Fruit fly (Drosophila melanogaster) whole organism, adult: ENCODE data around the gene CG13643.

ENCODE experiments used
- CG11617 ChIP-seq: fragments of 200-800 bp; sonication (Bioruptor generic); optimal IDR thresholded peaks from 2 replicates; lab custom pipeline; 2017; ENCODE audit warnings: mild to moderate bottlenecking, missing biosample characterization, missing genetic modification reagents, missing genetic modification characterization
- CG12768 ChIP-seq: fragments of 200-800 bp; sonication (Bioruptor generic); optimal IDR thresholded peaks from 2 replicates; lab custom pipeline; 2017; ENCODE audit warnings: missing biosample characterization, missing genetic modification characterization, mild to moderate bottlenecking, moderate library complexity, missing genetic modification reagents
- CG14711 ChIP-seq: fragments of 200-800 bp; sonication (Bioruptor generic); optimal IDR thresholded peaks from 2 replicates; lab custom pipeline; 2018; ENCODE audit warnings: missing biosample characterization, mild to moderate bottlenecking, missing genetic modification characterization, moderate library complexity
- CG1620 ChIP-seq: fragments of 200-800 bp; sonication (Bioruptor generic); optimal IDR thresholded peaks from 2 replicates; lab custom pipeline; 2016; ENCODE audit warnings: missing biosample characterization, missing genetic modification characterization
- CG33017 ChIP-seq: fragments of 200-800 bp; sonication (Bioruptor generic); optimal IDR thresholded peaks from 2 replicates; lab custom pipeline; 2018; ENCODE audit warnings: missing biosample characterization, mild to moderate bottlenecking, missing genetic modification characterization, moderate library complexity
- CG5204 ChIP-seq: fragments of 200-800 bp; sonication (Bioruptor generic); optimal IDR thresholded peaks from 2 replicates; lab custom pipeline; 2016; ENCODE audit warnings: missing biosample characterization, missing genetic modification characterization
- CG7045 ChIP-seq: fragments of 200-800 bp; sonication (Bioruptor generic); optimal IDR thresholded peaks from 2 replicates; lab custom pipeline; 2017; ENCODE audit warnings: missing biosample characterization, mild to moderate bottlenecking, missing genetic modification characterization
- CG7101 ChIP-seq: fragments of 200-800 bp; sonication (Bioruptor generic); optimal IDR thresholded peaks from 2 replicates; lab custom pipeline; 2018; ENCODE audit warnings: missing biosample characterization, mild to moderate bottlenecking, missing genetic modification characterization, moderate library complexity
- Clk ChIP-seq: fragments of 200-800 bp; sonication (Bioruptor generic); optimal IDR thresholded peaks from 2 replicates; lab custom pipeline; 2017; ENCODE audit warnings: missing biosample characterization, missing genetic modification characterization
- Crg-1 ChIP-seq: fragments of 200-800 bp; sonication (Bioruptor generic); optimal IDR thresholded peaks from 2 replicates; lab custom pipeline; 2016; ENCODE audit warnings: missing biosample characterization, missing genetic modification characterization
- Hr96 ChIP-seq: fragments of 200-800 bp; sonication (Bioruptor generic); optimal IDR thresholded peaks from 2 replicates; lab custom pipeline; 2016; ENCODE audit warnings: missing biosample characterization, missing genetic modification characterization
- Mnt ChIP-seq: fragments of 200-800 bp; sonication (Bioruptor generic); optimal IDR thresholded peaks from 2 replicates; lab custom pipeline; 2016; ENCODE audit warnings: missing biosample characterization, mild to moderate bottlenecking, missing genetic modification characterization
- bab1 ChIP-seq: fragments of 200-800 bp; sonication (Bioruptor generic); optimal IDR thresholded peaks from 3 replicates; lab custom pipeline; 2019; ENCODE audit warnings: missing biosample characterization, mild to moderate bottlenecking, missing genetic modification characterization, moderate library complexity
- cic ChIP-seq: fragments of 200-800 bp; sonication (Bioruptor generic); optimal IDR thresholded peaks from 2 replicates; lab custom pipeline; 2017; ENCODE audit warnings: missing biosample characterization, mild to moderate bottlenecking, missing genetic modification characterization, moderate library complexity
- cnc ChIP-seq, 2 experiments: fragments of >200 bp; optimal IDR thresholded peaks; 2 replicates each; lab custom pipeline; 2017
- kay ChIP-seq: fragments of 200-800 bp; sonication (Bioruptor generic); peaks from one replicate; lab custom pipeline; 2016; ENCODE audit warnings: missing biosample characterization, missing genetic modification characterization, borderline replicate concordance
- ovo ChIP-seq: fragments of 200-800 bp; sonication (Bioruptor generic); optimal IDR thresholded peaks from 2 replicates; lab custom pipeline; 2016; ENCODE audit warnings: missing biosample characterization, missing genetic modification characterization
- pad ChIP-seq: fragments of 200-800 bp; sonication (Bioruptor generic); optimal IDR thresholded peaks from 3 replicates; lab custom pipeline; 2017; ENCODE audit warnings: missing biosample characterization, missing genetic modification characterization, mild to moderate bottlenecking, moderate library complexity, missing genetic modification reagents
- tj ChIP-seq: fragments of 200-800 bp; sonication (Bioruptor generic); optimal IDR thresholded peaks from 3 replicates; lab custom pipeline; 2017; ENCODE audit warnings: missing biosample characterization, mild to moderate bottlenecking, missing genetic modification characterization, moderate library complexity
- toe ChIP-seq: fragments of 200-800 bp; sonication (Bioruptor generic); optimal IDR thresholded peaks from 2 replicates; lab custom pipeline; 2016; ENCODE audit warnings: missing biosample characterization, missing genetic modification characterization

Gene CG13643

dm6 chr3R:24934542-24934941 lies 28.7 kb upstream of the CG13643 start:
- TF ChIP-seq Mnt (GFP tag; lab: Kevin White, UChicago) (no peak), ovo (GFP tag; lab: Kevin White, UChicago) (no peak), pad (no peak), cic (GFP tag; lab: Kevin White, UChicago) (no peak), CG7045 (GFP tag; lab: Kevin White, UChicago) (no peak), tj (no peak), kay (GFP tag; lab: Kevin White, UChicago) (no peak), CG33017 (tag; lab: Kevin White, UChicago) (no peak), bab1 (no peak), Clk (GFP tag; lab: Kevin White, UChicago) (no peak), CG11617 (GFP tag; lab: Kevin White, UChicago) (no peak), CG12768 (GFP tag; lab: Kevin White, UChicago) (no peak), Hr96 (GFP tag; lab: Kevin White, UChicago) (no peak), CG7101 (tag; lab: Kevin White, UChicago) (no peak), Crg-1 (no peak)

dm6 chr3R:24931856-24932255 lies 26.1 kb upstream of the CG13643 start, which contains the start of gene CG11771:
Gene CG11771 (plus strand): TSS chr3R:24932010.
- TF ChIP-seq cic (GFP tag; lab: Kevin White, UChicago): no peak
- TF ChIP-seq CG1620 (GFP tag; lab: Kevin White, UChicago): no peak
- TF ChIP-seq ovo (GFP tag; lab: Kevin White, UChicago): no peak
- no peak for TF ChIP-seq CG7101 (tag; lab: Kevin White, UChicago)
- peak; percentile 86 for TF ChIP-seq CG14711 (tag; lab: Kevin White, UChicago)

dm6 chr3R:24926752-24927320 lies 21.0 kb upstream of the CG13643 start:
- no peak for TF ChIP-seq toe (GFP tag; lab: Kevin White, UChicago)
- TF ChIP-seq CG14711 (tag; lab: Kevin White, UChicago): peak; percentile 26
- TF ChIP-seq ovo (GFP tag; lab: Kevin White, UChicago): no peak
- no peak for TF ChIP-seq CG1620 (GFP tag; lab: Kevin White, UChicago)

dm6 chr3R:24924916-24925315 lies 19.1 kb upstream of the CG13643 start, which contains the start of gene Trf4-2:
Gene Trf4-2 (plus strand): TSS chr3R:24925216.
- TF ChIP-seq toe (GFP tag; lab: Kevin White, UChicago) (no peak), bab1 (no peak), ovo (GFP tag; lab: Kevin White, UChicago) (no peak), CG5204 (no peak), CG14711 (tag; lab: Kevin White, UChicago) (no peak)

dm6 chr3R:24922270-24922669 lies 16.5 kb upstream of the CG13643 start, which contains the start of gene Mink:
Gene Mink (plus strand): TSS chr3R:24922473.
- no peak for TF ChIP-seq Mnt (GFP tag; lab: Kevin White, UChicago)
- peak; percentile 29 for TF ChIP-seq bab1

dm6 chr3R:24917814-24918636 lies 12.2 kb upstream of the CG13643 start, which contains the start of the genes PIG-S, sud1 and CG11168:
Gene PIG-S (minus strand): TSS chr3R:24917864.
Gene sud1 (minus strand): TSS chr3R:24917864.
Gene CG11168 (plus strand): TSS chr3R:24918106.
- TF ChIP-seq CG7101 (tag; lab: Kevin White, UChicago) (peak; percentile 58), bab1 (peak; percentile 44), CG1620 (GFP tag; lab: Kevin White, UChicago) (no peak), CG11617 (GFP tag; lab: Kevin White, UChicago) (peak; percentile 18), Mnt (GFP tag; lab: Kevin White, UChicago) (peak; percentile 11), CG33017 (tag; lab: Kevin White, UChicago) (peak; percentile 3), toe (GFP tag; lab: Kevin White, UChicago) (peak; percentile 51), Clk (GFP tag; lab: Kevin White, UChicago) (no peak), Hr96 (GFP tag; lab: Kevin White, UChicago) (peak; percentile 2), CG7045 (GFP tag; lab: Kevin White, UChicago) (no peak), CG14711 (tag; lab: Kevin White, UChicago) (peak; percentile 52), CG5204 (no peak), CG12768 (GFP tag; lab: Kevin White, UChicago) (no peak), cnc (optimal IDR thresholded peaks at IDR 0.05; lab: Kevin White, UChicago) (no peak), ovo (GFP tag; lab: Kevin White, UChicago) (no peak), pad (peak; percentile 30), tj (peak; percentile 15), cic (GFP tag; lab: Kevin White, UChicago) (no peak), kay (GFP tag; lab: Kevin White, UChicago) (peak; percentile 15), Crg-1 (peak; percentile 25)
